Fruit fly (Drosophila melanogaster) whole organism, embryonic: Measurements from ENCODE around the gene CG11920.

Experiments
- CG11504 ChIP-seq: fragments of 200-800 bp; sonication (Bioruptor generic); optimal IDR thresholded peaks from 3 replicates; lab custom pipeline; 2019; ENCODE audit warnings: missing biosample characterization, mild to moderate bottlenecking, missing genetic modification characterization, moderate library complexity
- CG12155 ChIP-seq: fragments of 200-800 bp; sonication (Bioruptor generic); optimal IDR thresholded peaks from 3 replicates; lab custom pipeline; 2016; ENCODE audit warnings: missing biosample characterization, missing genetic modification characterization
- CG1233 ChIP-seq: fragments of 200-800 bp; sonication (Bioruptor generic); optimal IDR thresholded peaks from 4 replicates; lab custom pipeline; 2018; ENCODE audit warnings: missing biosample characterization, mild to moderate bottlenecking, missing genetic modification characterization
- CG13424 ChIP-seq: fragments of 200-800 bp; sonication (Bioruptor generic); optimal IDR thresholded peaks from 2 replicates; lab custom pipeline; 2019; ENCODE audit warnings: missing biosample characterization, mild to moderate bottlenecking, missing genetic modification characterization, moderate library complexity
- CG14014 ChIP-seq: fragments of 200-800 bp; sonication (Bioruptor generic); IDR thresholded peaks from 2 replicates; pipeline ENCODE4 v1.3.6; 2022; ENCODE audit warnings: missing biosample characterization, missing genetic modification characterization
- CG14441 ChIP-seq: fragments of 200-800 bp; sonication (Bioruptor generic); IDR thresholded peaks from 2 replicates; pipeline ENCODE4 v1.3.6; 2022; ENCODE audit warnings: missing biosample characterization, missing genetic modification characterization
- CG14860 ChIP-seq: fragments of 200-800 bp; sonication (Bioruptor generic); IDR thresholded peaks from 3 replicates; pipeline ENCODE4 v1.3.6; 2022; ENCODE audit warnings: missing biosample characterization, missing genetic modification characterization; ENCODE audit not compliant: partially characterized antibody
- CG15073 ChIP-seq: fragments of 200-800 bp; sonication (Bioruptor generic); optimal IDR thresholded peaks from 2 replicates; lab custom pipeline; 2016; ENCODE audit warnings: missing biosample characterization, missing genetic modification characterization
- CG17186 ChIP-seq: fragments of 200-800 bp; sonication (Bioruptor generic); optimal IDR thresholded peaks from 3 replicates; lab custom pipeline; 2017; ENCODE audit warnings: missing biosample characterization, missing genetic modification reagents, missing genetic modification characterization
- CG17829 ChIP-seq: fragments of 200-800 bp; optimal IDR thresholded peaks from 2 replicates; lab custom pipeline; 2019; ENCODE audit warnings: missing biosample characterization, mild to moderate bottlenecking, missing genetic modification characterization, moderate library complexity
- CG18262 ChIP-seq: fragments of 200-800 bp; optimal IDR thresholded peaks from 3 replicates; lab custom pipeline; 2019; ENCODE audit warnings: missing biosample characterization, mild to moderate bottlenecking, missing genetic modification characterization, moderate library complexity
- CG2199 ChIP-seq: fragments of 200-800 bp; sonication (Bioruptor generic); IDR thresholded peaks from 3 replicates; pipeline ENCODE4 v1.3.6; 2022; ENCODE audit warnings: missing biosample characterization, missing genetic modification characterization
- CG2875 ChIP-seq: fragments of 200-800 bp; sonication (Bioruptor generic); optimal IDR thresholded peaks from 2 replicates; lab custom pipeline; 2017; ENCODE audit warnings: missing biosample characterization, mild to moderate bottlenecking, missing genetic modification characterization, missing genetic modification reagents
- CG34422 ChIP-seq: fragments of 200-800 bp; sonication (Bioruptor generic); IDR thresholded peaks from 3 replicates; pipeline ENCODE4 v1.3.6; 2022; ENCODE audit warnings: missing biosample characterization, missing genetic modification characterization
- CG3995 ChIP-seq: fragments of 200-800 bp; sonication (Bioruptor generic); optimal IDR thresholded peaks from 3 replicates; lab custom pipeline; 2016; ENCODE audit warnings: missing biosample characterization, missing genetic modification characterization
- CG5245 ChIP-seq: fragments of 200-800 bp; sonication (Bioruptor generic); optimal IDR thresholded peaks from 3 replicates; lab custom pipeline; 2016; ENCODE audit warnings: missing biosample characterization, missing genetic modification characterization
- CG6175 ChIP-seq: fragments of 200-800 bp; sonication (Bioruptor generic); IDR thresholded peaks from 3 replicates; pipeline ENCODE4 v1.3.6; 2022; ENCODE audit warnings: missing biosample characterization, missing genetic modification characterization
- CG9876 ChIP-seq: fragments of 200-800 bp; sonication (Bioruptor generic); optimal IDR thresholded peaks from 2 replicates; lab custom pipeline; 2016; ENCODE audit warnings: missing biosample characterization, missing genetic modification characterization
- Dll ChIP-seq: fragments of 200-800 bp; sonication (Bioruptor generic); IDR thresholded peaks from 4 replicates; pipeline ENCODE4 v1.3.6; 2022; ENCODE audit warnings: missing biosample characterization, missing genetic modification characterization; ENCODE audit not compliant: partially characterized antibody
- Doc3 ChIP-seq: fragments of 200-800 bp; sonication (Bioruptor generic); IDR thresholded peaks from 3 replicates; pipeline ENCODE4 v1.3.6; 2022; ENCODE audit warnings: missing biosample characterization, missing genetic modification characterization; ENCODE audit not compliant: partially characterized antibody
- Eip74EF ChIP-seq, 2 experiments: fragments of 200-800 bp in 1 of 2; fragments of >200 bp in 1 of 2; sonication (Bioruptor generic) in 1 of 2; optimal IDR thresholded peaks; 2 replicates each; lab custom pipeline; 2017 to 2019; ENCODE audit warnings: missing biosample characterization in 2 of 2, missing genetic modification characterization in 2 of 2, mild to moderate bottlenecking in 1 of 2, moderate library complexity in 1 of 2
- Fer2 ChIP-seq: fragments of 200-800 bp; sonication (Bioruptor generic); optimal IDR thresholded peaks from 2 replicates; lab custom pipeline; 2018; ENCODE audit warnings: missing biosample characterization, mild to moderate bottlenecking, missing genetic modification characterization, moderate library complexity
- Hr51 ChIP-seq, 2 experiments: fragments of 200-800 bp; sonication (Bioruptor generic); optimal IDR thresholded peaks; 2 replicates in 1 of 2; 3 replicates in 1 of 2; lab custom pipeline; 2016 to 2018; ENCODE audit warnings: missing biosample characterization in 2 of 2, missing genetic modification characterization in 2 of 2, mild to moderate bottlenecking in 1 of 2, moderate library complexity in 1 of 2
- MESR4 ChIP-seq: fragments of 200-800 bp; sonication (Bioruptor generic); optimal IDR thresholded peaks from 2 replicates; lab custom pipeline; 2018; ENCODE audit warnings: missing biosample characterization, mild to moderate bottlenecking, missing genetic modification characterization, moderate library complexity
- NC2β ChIP-seq: fragments of 200-800 bp; sonication (Bioruptor generic); optimal IDR thresholded peaks from 2 replicates; lab custom pipeline; 2016; ENCODE audit warnings: missing biosample characterization, missing genetic modification characterization
- Neu2 ChIP-seq: fragments of 200-800 bp; sonication (Bioruptor generic); optimal IDR thresholded peaks from 3 replicates; lab custom pipeline; 2016; ENCODE audit warnings: missing biosample characterization, missing genetic modification characterization, borderline replicate concordance
- NfI ChIP-seq: fragments of 200-800 bp; sonication (Bioruptor generic); optimal IDR thresholded peaks from 3 replicates; lab custom pipeline; 2018; ENCODE audit warnings: missing biosample characterization, mild to moderate bottlenecking, missing genetic modification characterization, moderate library complexity
- Rfx ChIP-seq: fragments of 200-800 bp; sonication (Bioruptor generic); IDR thresholded peaks from 2 replicates; pipeline ENCODE4 v1.3.6; 2022; ENCODE audit warnings: missing biosample characterization, missing genetic modification characterization
- Trl ChIP-seq, 3 experiments: fragments of >200 bp in 2 of 3; fragments of 200-800 bp in 1 of 3; sonication (Bioruptor generic) in 1 of 3; optimal IDR thresholded peaks; 2 replicates in 1 of 3; 3 replicates in 2 of 3; lab custom pipeline; 2016 to 2017; ENCODE audit warnings: missing biosample characterization in 1 of 3, missing genetic modification characterization in 1 of 3
- aop ChIP-seq: fragments of 200-800 bp; sonication (Bioruptor generic); IDR thresholded peaks from 2 replicates; pipeline ENCODE4 v1.3.6; 2022; ENCODE audit warnings: missing biosample characterization, missing genetic modification characterization
- bcd ChIP-seq: fragments of 200-800 bp; sonication (Bioruptor generic); optimal IDR thresholded peaks from 2 replicates; lab custom pipeline; 2017; ENCODE audit warnings: missing biosample characterization, mild to moderate bottlenecking, missing genetic modification characterization
- br ChIP-seq: fragments of >200 bp; optimal IDR thresholded peaks from 2 replicates; lab custom pipeline; 2017
- bsh ChIP-seq, 2 experiments: fragments of 200-800 bp; sonication (Bioruptor generic); optimal IDR thresholded peaks; 2 replicates each; lab custom pipeline; 2017 to 2018; ENCODE audit warnings: mild to moderate bottlenecking in 2 of 2, missing biosample characterization in 2 of 2, missing genetic modification characterization in 2 of 2, moderate library complexity in 1 of 2
- crp ChIP-seq, 2 experiments: fragments of 200-800 bp; sonication (Bioruptor generic); optimal IDR thresholded peaks; 2 replicates in 1 of 2; 3 replicates in 1 of 2; lab custom pipeline; 2017; ENCODE audit warnings: missing biosample characterization in 2 of 2, missing genetic modification characterization in 2 of 2, mild to moderate bottlenecking in 1 of 2, moderate library complexity in 1 of 2
- dimm ChIP-seq: fragments of 200-800 bp; sonication (Bioruptor generic); IDR thresholded peaks from 2 replicates; pipeline ENCODE4 v1.3.6; 2022; ENCODE audit warnings: missing biosample characterization, missing genetic modification characterization
- dmrt11E ChIP-seq: fragments of 200-800 bp; sonication (Bioruptor generic); optimal IDR thresholded peaks from 3 replicates; lab custom pipeline; 2018; ENCODE audit warnings: missing biosample characterization, mild to moderate bottlenecking, missing genetic modification characterization, moderate library complexity
- emc ChIP-seq: fragments of 200-800 bp; sonication (Bioruptor generic); optimal IDR thresholded peaks from 2 replicates; lab custom pipeline; 2016; ENCODE audit warnings: missing biosample characterization, missing genetic modification characterization
- gem ChIP-seq: fragments of 200-800 bp; sonication (Bioruptor generic); optimal IDR thresholded peaks from 2 replicates; lab custom pipeline; 2019; ENCODE audit warnings: missing biosample characterization, mild to moderate bottlenecking, missing genetic modification characterization, moderate library complexity
- gsb ChIP-seq: fragments of 200-800 bp; sonication (Bioruptor generic); IDR thresholded peaks from 2 replicates; pipeline ENCODE4 v1.3.6; 2022; ENCODE audit warnings: missing biosample characterization, missing genetic modification characterization
- hkb ChIP-seq, 2 experiments: fragments of 200-800 bp in 1 of 2; fragments of >200 bp in 1 of 2; sonication (Bioruptor generic) in 1 of 2; IDR thresholded peaks in 1 of 2; optimal IDR thresholded peaks in 1 of 2; 2 replicates each; pipeline versions ENCODE4 v1.3.6 to Lab custom; 2017 to 2022; ENCODE audit warnings: missing biosample characterization in 1 of 2, missing genetic modification characterization in 1 of 2
- lola ChIP-seq, 3 experiments: fragments of >200 bp in 2 of 3; fragments of 200-800 bp in 1 of 3; sonication (Bioruptor generic) in 1 of 3; optimal IDR thresholded peaks; 2 replicates each; lab custom pipeline; 2017 to 2019; ENCODE audit warnings: missing biosample characterization in 3 of 3, missing genetic modification characterization in 3 of 3, mild to moderate bottlenecking in 1 of 3, moderate library complexity in 1 of 3
- pb ChIP-seq: fragments of 200-800 bp; sonication (Bioruptor generic); optimal IDR thresholded peaks from 3 replicates; lab custom pipeline; 2016; ENCODE audit warnings: missing biosample characterization, missing genetic modification characterization
- run ChIP-seq: fragments of 200-800 bp; sonication (Bioruptor generic); optimal IDR thresholded peaks from 3 replicates; lab custom pipeline; 2018; ENCODE audit warnings: missing biosample characterization, mild to moderate bottlenecking, missing genetic modification characterization
- sd ChIP-seq: fragments of 200-800 bp; sonication (Bioruptor generic); optimal IDR thresholded peaks from 3 replicates; lab custom pipeline; 2018; ENCODE audit warnings: missing biosample characterization, mild to moderate bottlenecking, missing genetic modification characterization, moderate library complexity
- sqz ChIP-seq: fragments of 200-800 bp; sonication (Bioruptor generic); optimal IDR thresholded peaks from 3 replicates; lab custom pipeline; 2018; ENCODE audit warnings: missing biosample characterization, mild to moderate bottlenecking, missing genetic modification characterization
- usp ChIP-seq: fragments of >200 bp; optimal IDR thresholded peaks from 2 replicates; lab custom pipeline; 2017; ENCODE audit warnings: missing biosample characterization, missing genetic modification characterization
- zen ChIP-seq: fragments of 200-800 bp; sonication (Bioruptor generic); optimal IDR thresholded peaks from 3 replicates; lab custom pipeline; 2018; ENCODE audit warnings: missing biosample characterization, mild to moderate bottlenecking, missing genetic modification characterization, moderate library complexity
- zen2 ChIP-seq: fragments of 200-800 bp; sonication (Bioruptor generic); IDR thresholded peaks from 3 replicates; pipeline ENCODE4 v1.3.6; 2022; ENCODE audit warnings: missing biosample characterization, missing genetic modification characterization; ENCODE audit not compliant: partially characterized antibody

CG11920 gene

dm6 chr3R:25069569-25069968 is 5.1 kb upstream of the CG11920 start, which contains the start of the genes Stt3B and CG11839 (continued):
- TF ChIP-seq CG15073 (GFP tag; lab: Kevin White, UChicago) (no peak), CG3995 (peak; percentile 4), Trl (optimal IDR thresholded peaks at IDR 0.05; lab: Kevin White, UChicago) (no peak), Trl (GFP tag; optimal IDR thresholded peaks at IDR 0.05; lab: Kevin White, UChicago) (peak; percentile 84), CG5245 (GFP tag; lab: Kevin White, UChicago) (peak; percentile 42), NfI (no peak), CG2199 (GFP tag; lab: Robert Waterston, UW) (0 out of 3 replicates have a peak, but pooled peaks have one; percentile 29), Doc3 (peak; percentile 94), CG14441 (GFP tag; lab: Robert Waterston, UW) (peak; percentile 79), CG2875 (no peak), CG18262 (tag; lab: Kevin White, UChicago) (peak; percentile 70), emc (peak; percentile 35), gsb (no peak), Fer2 (tag; lab: Kevin White, UChicago) (peak; percentile 58), CG9876 (GFP tag; lab: Kevin White, UChicago) (peak; percentile 71), zen (tag; lab: Kevin White, UChicago) (peak; percentile 48), CG6175 (GFP tag; lab: Robert Waterston, UW) (no peak), CG14860 (GFP tag; lab: Robert Waterston, UW) (peak; percentile 91), usp (no peak), Hr51 (GFP tag; optimal IDR thresholded peaks at IDR 0.05; lab: Kevin White, UChicago) (peak in 1 of 2 experiments; percentile 81), MESR4 (GFP tag; lab: Kevin White, UChicago) (peak; percentile 46), Rfx (peak; percentile 82; the same call in 1 of the 2 replicates), CG14014 (GFP tag; lab: Robert Waterston, UW) (peak; percentile 65), CG34422 (GFP tag; lab: Robert Waterston, UW) (peak; percentile 89), sd (no peak), zen2 (no peak; the same call in 2 of the 3 replicates), gem (tag; lab: Kevin White, UChicago) (no peak), sqz (GFP tag; lab: Kevin White, UChicago) (no peak), run (tag; lab: Kevin White, UChicago) (no peak), NC2β (GFP tag; lab: Kevin White, UChicago) (peak; percentile 71), bsh (GFP tag; optimal IDR thresholded peaks at IDR 0.05; lab: Kevin White, UChicago) (no peak), Neu2 (peak; percentile 10), Eip74EF (GFP tag; optimal IDR thresholded peaks at IDR 0.05; lab: Kevin White, UChicago) (no peak), br (lab: Kevin White, UChicago) (no peak), hkb (optimal IDR thresholded peaks at IDR 0.05; lab: Kevin White, UChicago) (no peak), hkb (GFP tag; IDR thresholded peaks at IDR 0.05; lab: Robert Waterston, UW) (peak; percentile 67), dimm (GFP tag; lab: Robert Waterston, UW) (no peak), CG1233 (GFP tag; lab: Kevin White, UChicago) (peak; percentile 21), Dll (peak; percentile 97), CG17186 (GFP tag; lab: Kevin White, UChicago) (peak; percentile 41), CG12155 (GFP tag; lab: Kevin White, UChicago) (peak; percentile 79), CG13424 (peak; percentile 77), aop (no peak), CG17829 (tag; lab: Kevin White, UChicago) (peak; percentile 72), crp (GFP tag; optimal IDR thresholded peaks at IDR 0.05; lab: Kevin White, UChicago) (peak in 1 of 2 experiments; percentile 43), bcd (GFP tag; lab: Kevin White, UChicago) (no peak), pb (GFP tag; lab: Kevin White, UChicago) (no peak), CG11504 (tag; lab: Kevin White, UChicago) (no peak), dmrt11E (tag; lab: Kevin White, UChicago) (peak; percentile 53), lola (GFP tag; optimal IDR thresholded peaks at IDR 0.05; lab: Kevin White, UChicago) (peak in 1 of 3 experiments; percentile 68)
